Fruit fly (Drosophila melanogaster): ENCODE results near the gene CG12499.
A peak's percentile ranks its signal among the peaks of the same experiment; 100 is the strongest.

CG12499 gene

DNA sequence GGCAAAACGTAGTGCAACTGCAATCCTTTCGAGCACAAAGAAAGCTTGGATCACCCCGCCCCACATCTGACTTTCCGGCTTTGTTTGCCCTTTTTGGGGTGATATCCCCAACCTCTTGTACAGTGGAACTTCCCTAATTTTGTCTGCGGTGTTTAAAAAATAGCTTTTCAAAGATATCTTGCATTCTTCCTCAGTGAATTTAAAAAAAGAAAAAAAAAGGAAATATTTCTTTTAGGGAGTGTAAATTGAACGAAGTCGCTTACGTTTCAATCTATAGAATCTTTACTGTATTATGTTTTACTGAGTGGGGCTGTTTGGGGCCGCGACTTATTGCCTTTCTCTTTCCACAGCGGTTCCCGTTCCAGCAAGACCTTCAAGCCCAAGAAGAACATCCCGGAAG, 24.8 kb downstream of the CG12499 start (continued):
- TF ChIP-seq ab (GFP tag; optimal IDR thresholded peaks at IDR 0.05) (no peak), Nf-YA (GFP tag; IDR thresholded peaks at IDR 0.05) (0 out of 2 replicates have a peak, but pooled peaks have one; percentile 28), CkIIα-i1 (GFP tag; IDR thresholded peaks at IDR 0.05) (no peak), CG2875 (GFP tag; optimal IDR thresholded peaks at IDR 0.05) (no peak), vnd (GFP tag; IDR thresholded peaks at IDR 0.05; ENCODE audit: partially characterized antibody) (no peak), Dref (GFP tag; IDR thresholded peaks at IDR 0.05) (no peak), CG10147 (GFP tag; optimal IDR thresholded peaks at IDR 0.05) (no peak), tll (GFP tag; optimal IDR thresholded peaks at IDR 0.05) (no peak), jigr1 (GFP tag; IDR thresholded peaks at IDR 0.05) (no peak), slbo (GFP tag; IDR thresholded peaks at IDR 0.05) (peak; percentile 89), ind (GFP tag; optimal IDR thresholded peaks at IDR 0.05) (peak; percentile 62), Bdp1 (GFP tag; optimal IDR thresholded peaks at IDR 0.05) (no peak), yki (optimal IDR thresholded peaks at IDR 0.05) (no peak), CG6765 (GFP tag; optimal IDR thresholded peaks at IDR 0.05) (no peak), ssp (GFP tag; IDR thresholded peaks at IDR 0.05) (peak; percentile 51), CG6813 (GFP tag; optimal IDR thresholded peaks at IDR 0.05) (peak; percentile 48), vfl (GFP tag; optimal IDR thresholded peaks at IDR 0.05) (no peak), CG13424 (tag; optimal IDR thresholded peaks at IDR 0.05) (peak; percentile 66), pfk (GFP tag; optimal IDR thresholded peaks at IDR 0.05) (no peak), CG32772 (GFP tag; IDR thresholded peaks at IDR 0.05) (peak; percentile 79), Fer3 (tag; optimal IDR thresholded peaks at IDR 0.05) (peak; percentile 69), repo (GFP tag; optimal IDR thresholded peaks at IDR 0.05) (peak; percentile 51), CG12299 (tag; optimal IDR thresholded peaks at IDR 0.05) (peak; percentile 4), sd (tag; optimal IDR thresholded peaks at IDR 0.05) (no peak), h (optimal IDR thresholded peaks at IDR 0.05) (no peak), Hr51 (GFP tag; optimal IDR thresholded peaks at IDR 0.05) (no peak), CTCF (GFP tag; optimal IDR thresholded peaks at IDR 0.05) (no peak), CG4282 (GFP tag; optimal IDR thresholded peaks at IDR 0.05) (no peak), CG12769 (tag; optimal IDR thresholded peaks at IDR 0.05) (no peak), bbx (GFP tag; IDR thresholded peaks at IDR 0.05; ENCODE audit: partially characterized antibody) (no peak), CG4730 (GFP tag; IDR thresholded peaks at IDR 0.05) (peak; percentile 48), CG14860 (GFP tag; IDR thresholded peaks at IDR 0.05; ENCODE audit: partially characterized antibody) (no peak), CG4617 (GFP tag; optimal IDR thresholded peaks at IDR 0.05; ENCODE audit: borderline replicate concordance) (no peak), sisA (GFP tag; IDR thresholded peaks at IDR 0.05) (peak; percentile 42; the same call in 1 of the 2 replicates), CG9876 (GFP tag; optimal IDR thresholded peaks at IDR 0.05) (no peak), Oaz (GFP tag; IDR thresholded peaks at IDR 0.05) (peak; percentile 35; the same call in 1 of the 2 replicates), ftz-f1 (GFP tag; optimal IDR thresholded peaks at IDR 0.05) (no peak), CG17359 (tag; optimal IDR thresholded peaks at IDR 0.05) (peak; percentile 65), ro (GFP tag; IDR thresholded peaks at IDR 0.05) (no peak), en (GFP tag; optimal IDR thresholded peaks at IDR 0.05) (no peak), CG10565 (GFP tag; optimal IDR thresholded peaks at IDR 0.05) (no peak), MBD-R2 (GFP tag; IDR thresholded peaks at IDR 0.05) (peak; percentile 54; the same call in 1 of the 2 replicates), ac (GFP tag; optimal IDR thresholded peaks at IDR 0.05) (no peak), zen (tag; optimal IDR thresholded peaks at IDR 0.05) (no peak), Spps (tag; optimal IDR thresholded peaks at IDR 0.05) (no peak), CG31441 (GFP tag; IDR thresholded peaks at IDR 0.05) (peak; percentile 56), lola (GFP tag; optimal IDR thresholded peaks at IDR 0.05) (peak in 1 of 3 experiments; percentile 12), CG2199 (GFP tag; IDR thresholded peaks at IDR 0.05) (no peak), CG6683 (GFP tag; optimal IDR thresholded peaks at IDR 0.05) (no peak), stc (GFP tag; IDR thresholded peaks at IDR 0.05) (peak; percentile 80), CG15269 (tag; optimal IDR thresholded peaks at IDR 0.05) (no peak), dimm (GFP tag; IDR thresholded peaks at IDR 0.05) (no peak)
